Worm (Caenorhabditis elegans): ENCODE results near the gene F46B3.9.

DNA sequence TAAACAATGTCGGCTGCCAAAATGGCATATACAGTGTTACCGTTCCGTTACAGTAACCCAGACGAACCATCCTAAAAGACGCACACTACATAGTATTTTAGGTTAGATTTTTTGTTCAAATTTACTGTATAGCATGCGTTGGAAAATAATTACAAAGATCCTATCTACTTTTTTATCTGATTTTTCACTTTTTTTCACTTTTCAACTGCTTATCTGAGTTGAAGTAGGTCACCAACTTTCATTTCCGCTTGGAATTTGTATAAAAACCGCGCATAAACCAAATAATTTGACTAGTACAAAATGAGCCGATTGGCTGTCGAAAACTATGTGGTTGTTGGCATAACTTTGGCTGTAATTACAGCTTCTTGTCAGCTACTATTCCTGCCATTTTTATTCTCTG is 26.1 kb downstream of the F46B3.9 start, which contains the start of gene col-163:
- TF ChIP-seq nhr-237 (tag; optimal IDR thresholded peaks at IDR 0.05) (no peak), lin-13 (GFP tag; optimal IDR thresholded peaks at IDR 0.05) (no peak), egl-27 (tag; optimal IDR thresholded peaks at IDR 0.05) (no peak), ztf-4 (tag; optimal IDR thresholded peaks at IDR 0.05) (no peak), ceh-82 (tag; optimal IDR thresholded peaks at IDR 0.05) (no peak), ztf-11 (tag; optimal IDR thresholded peaks at IDR 0.05) (no peak), blmp-1 (tag; optimal IDR thresholded peaks at IDR 0.05; ENCODE audit: insufficient read depth) (no peak), elt-3 (tag; optimal IDR thresholded peaks at IDR 0.05) (no peak), unc-55 (GFP tag; optimal IDR thresholded peaks at IDR 0.05) (no peak), nhr-12 (tag; optimal IDR thresholded peaks at IDR 0.05) (no peak), F13H6.1 (tag; optimal IDR thresholded peaks at IDR 0.05) (no peak), sma-3 (GFP tag; optimal IDR thresholded peaks at IDR 0.05) (no peak)

Data from whole organism, L2 larva.